Worm (Caenorhabditis elegans): Measurements from ENCODE around the gene rpn-6.1.
A peak's percentile ranks its signal among the peaks of the same experiment; 100 is the strongest.

Gene rpn-6.1

DNA sequence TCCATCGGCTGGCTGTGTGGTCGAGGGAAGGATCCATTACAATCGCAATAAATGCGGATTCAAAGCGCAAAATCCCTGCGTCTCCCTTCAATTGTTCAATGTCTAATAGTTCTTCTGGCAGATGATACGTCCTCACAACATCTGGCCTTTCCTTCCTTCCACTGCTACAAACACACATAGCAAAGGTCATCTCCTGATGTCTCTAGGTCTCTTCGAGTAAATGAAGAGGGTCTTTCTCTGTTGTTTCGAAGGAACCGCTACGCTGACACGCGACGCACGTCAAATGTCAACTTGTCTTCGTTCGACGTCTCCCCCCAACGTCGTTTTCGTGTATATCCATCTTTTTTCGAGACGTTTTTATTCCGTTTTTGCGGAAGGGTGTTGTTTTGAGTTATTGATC lies 17.1 kb upstream of the rpn-6.1 start (continued):
- no peak for TF ChIP-seq nhr-111 (GFP tag; optimal IDR thresholded peaks at IDR 0.05)
- TF ChIP-seq skn-1 (tag; optimal IDR thresholded peaks at IDR 0.05), result no peak
- TF ChIP-seq set-16 (GFP tag; IDR thresholded peaks at IDR 0.05), result no peak
- TF ChIP-seq snpc-4 (tag; optimal IDR thresholded peaks at IDR 0.05), result no peak
- TF ChIP-seq nhr-25 (tag; optimal IDR thresholded peaks at IDR 0.05; ENCODE audit: borderline replicate concordance, insufficient read depth), result peak; percentile 67
- peak; percentile 40 for TF ChIP-seq nhr-11 (tag; optimal IDR thresholded peaks at IDR 0.05)
- TF ChIP-seq mep-1 (tag; optimal IDR thresholded peaks at IDR 0.05), result peak; percentile 73
- peak; percentile 69 for TF ChIP-seq ctbp-1 (GFP tag; IDR thresholded peaks at IDR 0.05)
- TF ChIP-seq aly-2 (tag; optimal IDR thresholded peaks at IDR 0.05), result no peak
- TF ChIP-seq hlh-11 (tag; optimal IDR thresholded peaks at IDR 0.05), result peak; percentile 75
- peak; percentile 49 for TF ChIP-seq mes-2 (tag; optimal IDR thresholded peaks at IDR 0.05; ENCODE audit: poor library complexity, severe bottlenecking)
- no peak for TF ChIP-seq vab-7 (GFP tag; IDR thresholded peaks at IDR 0.05)
- peak in 1 of 2 experiments; percentile 4 for TF ChIP-seq daf-16 (GFP tag; optimal IDR thresholded peaks at IDR 0.05)
- TF ChIP-seq daf-16 (tag; optimal IDR thresholded peaks at IDR 0.05), result no peak
- no peak for TF ChIP-seq sdz-12 (GFP tag; optimal IDR thresholded peaks at IDR 0.05)
- TF ChIP-seq D1046.2 (GFP tag; IDR thresholded peaks at IDR 0.05), result no peak
- TF ChIP-seq nhr-6 (tag; optimal IDR thresholded peaks at IDR 0.05), result no peak
- TF ChIP-seq hmg-1.1 (GFP tag; IDR thresholded peaks at IDR 0.05), result peak; percentile 34; the same call in 1 of the 2 replicates
- TF ChIP-seq nhr-10 (tag; optimal IDR thresholded peaks at IDR 0.05), result peak; percentile 33
- peak; percentile 47 for TF ChIP-seq rbr-2 (tag; optimal IDR thresholded peaks at IDR 0.05)
- TF ChIP-seq duxl-1 (tag; optimal IDR thresholded peaks at IDR 0.05; ENCODE audit: poor library complexity), result no peak
- TF ChIP-seq nhr-28 (tag; optimal IDR thresholded peaks at IDR 0.05), result peak; percentile 77
- no peak for TF ChIP-seq T20F7.1 (GFP tag; optimal IDR thresholded peaks at IDR 0.05)
- no peak for TF ChIP-seq R02D3.7 (tag; optimal IDR thresholded peaks at IDR 0.05)
- TF ChIP-seq lin-39 (tag; optimal IDR thresholded peaks at IDR 0.05), result no peak
- TF ChIP-seq unc-130 (GFP tag; optimal IDR thresholded peaks at IDR 0.05), result no peak
- TF ChIP-seq unc-62 (GFP tag; optimal IDR thresholded peaks at IDR 0.05 in 1 of 2), result peak in 1 of 2 experiments; percentile 100
- no peak for TF ChIP-seq unc-62 (tag; optimal IDR thresholded peaks at IDR 0.05)
- no peak for TF ChIP-seq hif-1 (tag; optimal IDR thresholded peaks at IDR 0.05)
- TF ChIP-seq aha-1 (tag), result peak; percentile 35

DNA sequence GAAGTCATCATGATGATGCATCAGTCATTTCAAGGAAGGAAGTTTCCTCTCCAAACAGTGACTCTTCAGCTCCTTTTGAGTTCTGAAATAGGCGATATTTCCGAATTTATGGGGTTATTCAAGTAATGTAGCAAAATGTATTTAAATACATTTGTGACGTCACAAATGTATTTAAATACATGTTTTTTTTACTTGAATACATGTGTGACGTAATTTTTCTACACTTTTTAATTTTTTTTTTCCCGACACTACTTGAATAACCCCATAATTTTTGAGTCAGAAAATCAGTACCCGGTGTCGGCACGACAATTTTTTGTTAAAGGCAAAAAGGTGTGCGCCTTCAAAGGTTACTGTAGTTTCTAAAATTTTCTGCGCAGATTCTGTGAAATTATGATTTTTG lies 13.2 kb upstream of the rpn-6.1 start:
- TF ChIP-seq mxl-2 (GFP tag; conservative IDR thresholded peaks at IDR 0.05) (no peak), sdz-12 (GFP tag; optimal IDR thresholded peaks at IDR 0.05) (no peak), egl-27 (tag; optimal IDR thresholded peaks at IDR 0.05) (no peak), nhr-41 (GFP tag; IDR thresholded peaks at IDR 0.05) (no peak), snpc-4 (tag; optimal IDR thresholded peaks at IDR 0.05) (no peak), ceh-20 (GFP tag; IDR thresholded peaks at IDR 0.05) (no peak), Y48G9A.11 (GFP tag; IDR thresholded peaks at IDR 0.05) (no peak), ceh-32 (tag; optimal IDR thresholded peaks at IDR 0.05; ENCODE audit: poor library complexity) (no peak), ceh-28 (tag; optimal IDR thresholded peaks at IDR 0.05) (no peak), R02D3.7 (tag; optimal IDR thresholded peaks at IDR 0.05) (no peak), T20F7.1 (GFP tag; optimal IDR thresholded peaks at IDR 0.05) (no peak), arid-1 (GFP tag; conservative IDR thresholded peaks at IDR 0.05) (no peak), zag-1 (tag; optimal IDR thresholded peaks at IDR 0.05) (no peak), T26A8.4 (GFP tag; IDR thresholded peaks at IDR 0.05) (no peak), set-16 (GFP tag; IDR thresholded peaks at IDR 0.05) (no peak), Y75B8A.6 (GFP tag; IDR thresholded peaks at IDR 0.05) (no peak), madf-9 (GFP tag; conservative IDR thresholded peaks at IDR 0.05) (no peak), pqm-1 (tag; optimal IDR thresholded peaks at IDR 0.05) (no peak), snpc-1.2 (GFP tag; IDR thresholded peaks at IDR 0.05) (no peak)

Data from whole organism, L4 larva.